Fruit fly (Drosophila melanogaster) whole organism, prepupa: ENCODE results near the gene mRpL51.

Source experiments
- Blimp-1 ChIP-seq: fragments of 200-800 bp; sonication (Bioruptor generic); optimal IDR thresholded peaks from 3 replicates; lab custom pipeline; 2017; ENCODE audit warnings: missing biosample characterization, missing genetic modification characterization, mild to moderate bottlenecking, moderate library complexity, missing genetic modification reagents
- CG10631 ChIP-seq: fragments of 200-800 bp; sonication (Bioruptor generic); optimal IDR thresholded peaks from 2 replicates; lab custom pipeline; 2016; ENCODE audit warnings: missing biosample characterization, missing genetic modification characterization
- CG10669 ChIP-seq: fragments of 200-800 bp; sonication (Bioruptor generic); optimal IDR thresholded peaks from 3 replicates; lab custom pipeline; 2018; ENCODE audit warnings: missing biosample characterization, mild to moderate bottlenecking, missing genetic modification characterization, moderate library complexity
- CG11294 ChIP-seq: fragments of 200-800 bp; sonication (Bioruptor generic); IDR thresholded peaks from 2 replicates; pipeline ENCODE4 v1.3.6; 2022; ENCODE audit warnings: missing biosample characterization, missing genetic modification characterization
- CG11762 ChIP-seq: fragments of 200-800 bp; sonication (Bioruptor generic); optimal IDR thresholded peaks from 3 replicates; lab custom pipeline; 2016; ENCODE audit warnings: missing biosample characterization, missing genetic modification characterization; ENCODE audit not compliant: insufficient read depth
- CG11902 ChIP-seq: fragments of 200-800 bp; sonication (Bioruptor generic); optimal IDR thresholded peaks from 3 replicates; lab custom pipeline; 2016; ENCODE audit warnings: missing biosample characterization, missing genetic modification characterization
- CG1621 ChIP-seq: fragments of 200-800 bp; sonication (Bioruptor generic); optimal IDR thresholded peaks from 3 replicates; lab custom pipeline; 2018; ENCODE audit warnings: missing biosample characterization, mild to moderate bottlenecking, missing genetic modification characterization
- CG16779 ChIP-seq: fragments of 200-800 bp; sonication (Bioruptor generic); optimal IDR thresholded peaks from 3 replicates; lab custom pipeline; 2017; ENCODE audit warnings: missing biosample characterization, mild to moderate bottlenecking, missing genetic modification characterization
- CG31627 ChIP-seq: fragments of 200-800 bp; sonication (Bioruptor generic); optimal IDR thresholded peaks from 3 replicates; lab custom pipeline; 2016; ENCODE audit warnings: missing biosample characterization, missing genetic modification characterization
- CG32006 ChIP-seq: fragments of 200-800 bp; sonication (Bioruptor generic); optimal IDR thresholded peaks from 3 replicates; lab custom pipeline; 2017; ENCODE audit warnings: missing biosample characterization, mild to moderate bottlenecking, missing genetic modification characterization
- CG34406 ChIP-seq: fragments of 200-800 bp; sonication (Bioruptor generic); optimal IDR thresholded peaks from 3 replicates; lab custom pipeline; 2016; ENCODE audit warnings: missing biosample characterization, missing genetic modification characterization
- CG3919 ChIP-seq: fragments of 200-800 bp; sonication (Bioruptor generic); optimal IDR thresholded peaks from 3 replicates; lab custom pipeline; 2016; ENCODE audit warnings: missing biosample characterization, missing genetic modification characterization
- CG4318 ChIP-seq: fragments of 200-800 bp; sonication (Bioruptor generic); optimal IDR thresholded peaks from 3 replicates; lab custom pipeline; 2017; ENCODE audit warnings: missing biosample characterization, mild to moderate bottlenecking, missing genetic modification characterization
- CG6163 ChIP-seq: fragments of 200-800 bp; sonication (Bioruptor generic); IDR thresholded peaks from 3 replicates; pipeline ENCODE4 v1.3.6; 2022; ENCODE audit warnings: missing biosample characterization, missing genetic modification characterization
- CG6276 ChIP-seq: fragments of 200-800 bp; sonication (Bioruptor generic); optimal IDR thresholded peaks from 2 replicates; lab custom pipeline; 2017; ENCODE audit warnings: missing biosample characterization, mild to moderate bottlenecking, missing genetic modification characterization
- CG6808 ChIP-seq: fragments of 200-800 bp; sonication (Bioruptor generic); optimal IDR thresholded peaks from 3 replicates; lab custom pipeline; 2017; ENCODE audit warnings: missing biosample characterization, missing genetic modification characterization, mild to moderate bottlenecking, moderate library complexity, missing genetic modification reagents
- CG6854 ChIP-seq: fragments of 200-800 bp; sonication (Bioruptor generic); optimal IDR thresholded peaks from 2 replicates; lab custom pipeline; 2017; ENCODE audit warnings: missing biosample characterization, mild to moderate bottlenecking, missing genetic modification characterization
- CG7368 ChIP-seq: fragments of 200-800 bp; sonication (Bioruptor generic); optimal IDR thresholded peaks from 3 replicates; lab custom pipeline; 2016; ENCODE audit warnings: missing biosample characterization, missing genetic modification characterization
- CG8119 ChIP-seq: fragments of 200-800 bp; sonication (Bioruptor generic); IDR thresholded peaks from 3 replicates; pipeline ENCODE4 v1.3.6; 2022; ENCODE audit warnings: missing biosample characterization, missing genetic modification characterization
- CG8319 ChIP-seq: fragments of 200-800 bp; sonication (Bioruptor generic); optimal IDR thresholded peaks from 3 replicates; lab custom pipeline; 2016; ENCODE audit warnings: missing biosample characterization, missing genetic modification characterization
- CG8632 ChIP-seq: fragments of 200-800 bp; sonication (Bioruptor generic); optimal IDR thresholded peaks from 3 replicates; lab custom pipeline; 2016; ENCODE audit warnings: missing biosample characterization, missing genetic modification characterization
- CG9139 ChIP-seq: fragments of 200-800 bp; sonication (Bioruptor generic); optimal IDR thresholded peaks from 3 replicates; lab custom pipeline; 2017; ENCODE audit warnings: missing biosample characterization, mild to moderate bottlenecking, missing genetic modification characterization
- Eip75B ChIP-seq: fragments of 200-800 bp; sonication (Bioruptor generic); optimal IDR thresholded peaks from 3 replicates; lab custom pipeline; 2016; ENCODE audit warnings: missing biosample characterization, missing genetic modification characterization
- Eip78C ChIP-seq: fragments of 200-800 bp; sonication (Bioruptor generic); peaks from one replicate; lab custom pipeline; 2016; ENCODE audit warnings: missing biosample characterization, missing genetic modification characterization
- Ets21C ChIP-seq: fragments of 200-800 bp; sonication (Bioruptor generic); optimal IDR thresholded peaks from 3 replicates; lab custom pipeline; 2016; ENCODE audit warnings: missing biosample characterization, missing genetic modification characterization
- Gug ChIP-seq: fragments of 200-800 bp; sonication (Bioruptor generic); IDR thresholded peaks from 2 replicates; pipeline ENCODE4 v1.3.6; 2022; ENCODE audit warnings: missing biosample characterization, missing genetic modification characterization
- Hr39 ChIP-seq: fragments of 200-800 bp; sonication (Bioruptor generic); optimal IDR thresholded peaks from 2 replicates; lab custom pipeline; 2016; ENCODE audit warnings: missing biosample characterization, missing genetic modification characterization
- Hr4 ChIP-seq: fragments of 200-800 bp; sonication (Bioruptor generic); optimal IDR thresholded peaks from 3 replicates; lab custom pipeline; 2016; ENCODE audit warnings: missing biosample characterization, missing genetic modification characterization
- Lpt ChIP-seq: fragments of 200-800 bp; sonication (Bioruptor generic); optimal IDR thresholded peaks from 3 replicates; lab custom pipeline; 2016; ENCODE audit warnings: missing biosample characterization, missing genetic modification characterization
- Met ChIP-seq: fragments of 200-800 bp; sonication (Bioruptor generic); optimal IDR thresholded peaks from 3 replicates; lab custom pipeline; 2016; ENCODE audit warnings: missing biosample characterization, missing genetic modification characterization
- OdsH ChIP-seq: fragments of 200-800 bp; sonication (Bioruptor generic); optimal IDR thresholded peaks from 3 replicates; lab custom pipeline; 2016; ENCODE audit warnings: missing biosample characterization, missing genetic modification characterization
- Smox ChIP-seq: fragments of 200-800 bp; sonication (Bioruptor generic); optimal IDR thresholded peaks from 3 replicates; lab custom pipeline; 2016; ENCODE audit warnings: missing biosample characterization, missing genetic modification characterization
- Sox102F ChIP-seq: fragments of 200-800 bp; sonication (Bioruptor generic); optimal IDR thresholded peaks from 2 replicates; lab custom pipeline; 2016; ENCODE audit warnings: missing biosample characterization, mild to moderate bottlenecking, missing genetic modification characterization
- Sox14 ChIP-seq: fragments of 200-800 bp; sonication (Bioruptor generic); optimal IDR thresholded peaks from 3 replicates; lab custom pipeline; 2016; ENCODE audit warnings: missing biosample characterization, missing genetic modification characterization
- Sox15 ChIP-seq: fragments of 200-800 bp; sonication (Bioruptor generic); optimal IDR thresholded peaks from 3 replicates; lab custom pipeline; 2016; ENCODE audit warnings: missing biosample characterization, missing genetic modification characterization
- cyc ChIP-seq: fragments of 200-800 bp; sonication (Bioruptor generic); optimal IDR thresholded peaks from 3 replicates; lab custom pipeline; 2016; ENCODE audit warnings: missing biosample characterization, missing genetic modification characterization
- dac ChIP-seq: fragments of 200-800 bp; sonication (Bioruptor generic); optimal IDR thresholded peaks from 2 replicates; lab custom pipeline; 2017; ENCODE audit warnings: missing biosample characterization, mild to moderate bottlenecking, missing genetic modification characterization
- eg ChIP-seq: fragments of 200-800 bp; sonication (Bioruptor generic); IDR thresholded peaks from 3 replicates; pipeline ENCODE4 v1.3.6; 2022; ENCODE audit warnings: missing biosample characterization, missing genetic modification characterization
- esn ChIP-seq: fragments of 200-800 bp; sonication (Bioruptor generic); optimal IDR thresholded peaks from 2 replicates; lab custom pipeline; 2016; ENCODE audit warnings: missing biosample characterization, mild to moderate bottlenecking, missing genetic modification characterization, moderate library complexity
- fd59A ChIP-seq: fragments of 200-800 bp; sonication (Bioruptor generic); optimal IDR thresholded peaks from 2 replicates; lab custom pipeline; 2017; ENCODE audit warnings: missing biosample characterization, mild to moderate bottlenecking, missing genetic modification characterization, missing genetic modification reagents
- fd85E ChIP-seq: fragments of 200-800 bp; sonication (Bioruptor generic); optimal IDR thresholded peaks from 3 replicates; lab custom pipeline; 2016; ENCODE audit warnings: missing biosample characterization, missing genetic modification characterization
- lz ChIP-seq: fragments of 200-800 bp; sonication (Bioruptor generic); optimal IDR thresholded peaks from 3 replicates; lab custom pipeline; 2016; ENCODE audit warnings: missing biosample characterization, missing genetic modification characterization
- net ChIP-seq: fragments of 200-800 bp; sonication (Bioruptor generic); optimal IDR thresholded peaks from 3 replicates; lab custom pipeline; 2016; ENCODE audit warnings: missing biosample characterization, missing genetic modification characterization
- pdm3 ChIP-seq: fragments of 200-800 bp; sonication (Bioruptor generic); optimal IDR thresholded peaks from 3 replicates; lab custom pipeline; 2016; ENCODE audit warnings: missing biosample characterization, missing genetic modification characterization
- salr ChIP-seq, 2 experiments: fragments of 200-800 bp; sonication (Bioruptor generic); optimal IDR thresholded peaks; 3 replicates each; lab custom pipeline; 2016 to 2018; ENCODE audit warnings: missing biosample characterization in 2 of 2, missing genetic modification characterization in 2 of 2, mild to moderate bottlenecking in 1 of 2
- spab ChIP-seq: fragments of 200-800 bp; sonication (Bioruptor generic); optimal IDR thresholded peaks from 2 replicates; lab custom pipeline; 2017; ENCODE audit warnings: missing biosample characterization, mild to moderate bottlenecking, missing genetic modification characterization, missing genetic modification reagents
- ss ChIP-seq, 2 experiments: fragments of 200-800 bp; sonication (Bioruptor generic); optimal IDR thresholded peaks; 2 replicates in 1 of 2; 3 replicates in 1 of 2; lab custom pipeline; 2017 to 2018; ENCODE audit warnings: mild to moderate bottlenecking in 2 of 2, missing biosample characterization in 2 of 2, missing genetic modification characterization in 2 of 2, moderate library complexity in 1 of 2
- svp ChIP-seq: fragments of 200-800 bp; sonication (Bioruptor generic); peaks from one replicate; lab custom pipeline; 2016; ENCODE audit warnings: missing biosample characterization, missing genetic modification characterization
- topi ChIP-seq: fragments of 200-800 bp; sonication (Bioruptor generic); optimal IDR thresholded peaks from 3 replicates; lab custom pipeline; 2016; ENCODE audit warnings: missing biosample characterization, missing genetic modification characterization
- vri ChIP-seq: fragments of 200-800 bp; sonication (Bioruptor generic); optimal IDR thresholded peaks from 3 replicates; lab custom pipeline; 2016; ENCODE audit warnings: missing biosample characterization, mild to moderate bottlenecking, missing genetic modification characterization

Gene mRpL51

DNA sequence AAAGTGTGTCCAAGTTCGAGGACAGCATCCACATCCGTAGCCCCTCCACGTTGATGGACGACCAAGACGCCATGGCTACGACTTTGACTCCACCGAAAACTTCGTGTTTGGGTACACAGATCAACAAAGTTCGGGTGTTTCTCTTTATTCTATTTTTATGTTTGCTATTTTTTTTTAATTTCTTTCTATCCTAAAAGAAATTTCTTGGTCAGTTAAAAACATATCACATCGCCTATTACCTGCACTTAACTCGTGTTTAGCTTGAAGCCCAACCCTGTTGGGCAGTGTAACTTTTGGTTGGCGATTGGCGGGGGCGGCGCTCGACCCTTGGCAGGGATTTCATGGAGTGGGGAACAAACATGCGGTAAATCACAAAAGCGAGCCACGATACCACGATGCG, 43.7 kb downstream of the mRpL51 start (continued):
- TF ChIP-seq Eip75B (GFP tag; lab: Kevin White, UChicago) (peak; percentile 73), fd85E (peak; percentile 31), CG34406 (peak; percentile 71), CG11902 (GFP tag; lab: Kevin White, UChicago) (peak; percentile 70), vri (GFP tag; lab: Kevin White, UChicago) (peak; percentile 61), CG8319 (GFP tag; lab: Kevin White, UChicago) (peak; percentile 72), Eip78C (GFP tag; lab: Kevin White, UChicago) (peak; percentile 94), CG8632 (peak; percentile 68), CG10631 (GFP tag; lab: Kevin White, UChicago) (peak; percentile 63)

DNA sequence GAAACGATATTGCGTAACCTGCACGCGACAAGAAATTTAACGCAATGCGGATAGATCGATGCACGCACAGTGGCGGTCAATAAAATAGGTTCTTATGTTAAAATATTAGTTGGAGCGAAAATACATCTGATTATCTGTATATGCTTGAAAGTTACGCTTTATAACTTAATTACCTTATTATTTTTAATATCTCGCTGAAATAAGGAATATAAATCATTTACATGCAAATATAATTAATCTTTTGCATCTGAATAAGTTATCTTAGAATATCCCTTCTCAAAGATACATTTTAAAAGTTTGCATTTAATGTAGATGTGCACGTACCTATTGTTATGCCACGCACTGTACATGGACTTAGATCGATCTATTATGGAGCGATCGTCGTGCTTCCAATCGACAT, 45.5 kb downstream of the mRpL51 start:
- no peak for TF ChIP-seq Sox102F (GFP tag; lab: Kevin White, UChicago)
- TF ChIP-seq net (GFP tag; lab: Kevin White, UChicago): peak; percentile 64
- TF ChIP-seq CG6854: no peak
- TF ChIP-seq CG8319 (GFP tag; lab: Kevin White, UChicago): no peak
- TF ChIP-seq Hr4 (GFP tag; lab: Kevin White, UChicago): peak; percentile 66
- peak; percentile 72 for TF ChIP-seq svp (GFP tag; lab: Kevin White, UChicago)
- peak; percentile 47 for TF ChIP-seq CG8632
- TF ChIP-seq fd85E: no peak
- peak; percentile 51 for TF ChIP-seq CG16779 (tag; lab: Kevin White, UChicago)
- TF ChIP-seq CG32006 (GFP tag; lab: Kevin White, UChicago): peak; percentile 81
- TF ChIP-seq esn (GFP tag; lab: Kevin White, UChicago): peak; percentile 48
- TF ChIP-seq CG7368: no peak
- peak; percentile 49 for TF ChIP-seq Met (GFP tag; lab: Kevin White, UChicago)
- TF ChIP-seq CG3919 (GFP tag; lab: Kevin White, UChicago): peak; percentile 66
- peak; percentile 26 for TF ChIP-seq CG4318 (GFP tag; lab: Kevin White, UChicago)
- TF ChIP-seq CG31627: peak; percentile 25
- peak; percentile 54 to 57 for TF ChIP-seq ss (GFP tag; optimal IDR thresholded peaks at IDR 0.05; lab: Kevin White, UChicago)
- TF ChIP-seq Lpt (GFP tag; lab: Kevin White, UChicago): peak; percentile 63
- TF ChIP-seq CG1621 (tag; lab: Kevin White, UChicago): peak; percentile 49
- TF ChIP-seq salr (GFP tag; optimal IDR thresholded peaks at IDR 0.05; lab: Kevin White, UChicago): peak in 1 of 2 experiments; percentile 72
- peak; percentile 65 for TF ChIP-seq OdsH (GFP tag; lab: Kevin White, UChicago)
- TF ChIP-seq CG6808: peak; percentile 74
- TF ChIP-seq CG11294 (GFP tag; lab: Robert Waterston, UW): no peak
- peak; percentile 45 for TF ChIP-seq fd59A (GFP tag; lab: Kevin White, UChicago)
- TF ChIP-seq cyc (GFP tag; lab: Kevin White, UChicago): peak; percentile 6
- peak; percentile 51 for TF ChIP-seq spab (GFP tag; lab: Kevin White, UChicago)
- TF ChIP-seq Smox (GFP tag; lab: Kevin White, UChicago): peak; percentile 33
- TF ChIP-seq Blimp-1 (GFP tag; lab: Kevin White, UChicago): no peak
- TF ChIP-seq CG9139 (GFP tag; lab: Kevin White, UChicago): peak; percentile 7
- peak; percentile 53 for TF ChIP-seq Sox14 (GFP tag; lab: Kevin White, UChicago)
- TF ChIP-seq CG8119: peak; percentile 85
- TF ChIP-seq eg (GFP tag; lab: Robert Waterston, UW): 0 out of 3 replicates have a peak, but pooled peaks have one; percentile 40
- TF ChIP-seq lz (GFP tag; lab: Kevin White, UChicago): peak; percentile 40
- TF ChIP-seq dac: no peak
- peak; percentile 59 for TF ChIP-seq pdm3 (GFP tag; lab: Kevin White, UChicago)
- TF ChIP-seq topi (GFP tag; lab: Kevin White, UChicago): peak; percentile 36
- peak; percentile 61 for TF ChIP-seq CG10669 (GFP tag; lab: Kevin White, UChicago)
- no peak for TF ChIP-seq Sox15 (GFP tag; lab: Kevin White, UChicago)
- TF ChIP-seq CG11762: peak; percentile 36
- TF ChIP-seq Ets21C: no peak
- TF ChIP-seq vri (GFP tag; lab: Kevin White, UChicago): peak; percentile 24
- TF ChIP-seq CG6163 (GFP tag; lab: Robert Waterston, UW): peak; percentile 59; the same call in 2 of the 3 replicates
- TF ChIP-seq Gug: peak; percentile 26; the same call in 1 of the 2 replicates
- peak; percentile 38 for TF ChIP-seq Hr39 (GFP tag; lab: Kevin White, UChicago)
- peak; percentile 1 for TF ChIP-seq CG11902 (GFP tag; lab: Kevin White, UChicago)
- TF ChIP-seq CG6276 (GFP tag; lab: Kevin White, UChicago): peak; percentile 64
